Worm (Caenorhabditis elegans) whole organism, late embryonic: ENCODE results near the gene R01E6.5.

ENCODE experiments used
- T23F11.4 ChIP-seq: fragments of 200-800 bp; sonication (Bioruptor generic); optimal IDR thresholded peaks from 2 replicates; lab custom pipeline; 2018; ENCODE audit warnings: mild to moderate bottlenecking, missing genetic modification characterization, missing compliant biosample characterization
- ceh-34 ChIP-seq: sonication (generic microtip); optimal IDR thresholded peaks from 2 replicates; lab custom pipeline; 2016; ENCODE audit warnings: mild to moderate bottlenecking, missing genetic modification characterization, missing compliant biosample characterization
- ceh-9 ChIP-seq: sonication (generic microtip); optimal IDR thresholded peaks from 2 replicates; lab custom pipeline; 2016; ENCODE audit warnings: mild to moderate bottlenecking, missing genetic modification characterization, inconsistent platforms, missing compliant biosample characterization
- elt-2 ChIP-seq: sonication (generic microtip); optimal IDR thresholded peaks from 2 replicates; lab custom pipeline; 2016; ENCODE audit warnings: missing genetic modification reagents, missing genetic modification characterization, missing compliant biosample characterization
- elt-4 ChIP-seq: sonication (generic microtip); optimal IDR thresholded peaks from 2 replicates; lab custom pipeline; 2016; ENCODE audit warnings: missing genetic modification characterization, missing compliant biosample characterization
- ets-4 ChIP-seq: sonication (generic microtip); optimal IDR thresholded peaks from 2 replicates; lab custom pipeline; 2016; ENCODE audit warnings: missing genetic modification characterization, missing compliant biosample characterization
- fkh-10 ChIP-seq: fragments of 150-350 bp; optimal IDR thresholded peaks from 2 replicates; lab custom pipeline; 2014; ENCODE audit warnings: missing biosample characterization, missing genetic modification reagents, missing genetic modification characterization
- hlh-30 ChIP-seq: sonication (generic microtip); optimal IDR thresholded peaks from 2 replicates; lab custom pipeline; 2017; ENCODE audit warnings: antibody characterized with exemption, missing genetic modification characterization, missing compliant biosample characterization; ENCODE audit not compliant: insufficient read depth
- lin-11 ChIP-seq: fragments of 200-800 bp; sonication (Bioruptor generic); optimal IDR thresholded peaks from 2 replicates; lab custom pipeline; 2018; ENCODE audit warnings: mild to moderate bottlenecking, missing genetic modification characterization, missing compliant biosample characterization
- nhr-11 ChIP-seq: fragments of 150-350 bp; optimal IDR thresholded peaks from 2 replicates; lab custom pipeline; 2014; ENCODE audit warnings: missing biosample characterization, missing genetic modification characterization
- pag-3 ChIP-seq: sonication (generic microtip); optimal IDR thresholded peaks from 2 replicates; lab custom pipeline; 2016; ENCODE audit warnings: missing compliant biosample characterization, missing genetic modification characterization, borderline replicate concordance
- pha-4 ChIP-seq: fragments of 150-350 bp; optimal IDR thresholded peaks from 2 replicates; lab custom pipeline; 2018; ENCODE audit warnings: missing biosample characterization, missing genetic modification reagents, missing genetic modification characterization
- pqm-1 ChIP-seq: sonication (generic microtip); optimal IDR thresholded peaks from 2 replicates; lab custom pipeline; 2016; ENCODE audit warnings: missing genetic modification characterization, missing compliant biosample characterization
- unc-42 ChIP-seq: sonication (generic microtip); optimal IDR thresholded peaks from 2 replicates; lab custom pipeline; 2016; ENCODE audit warnings: missing genotype, missing genetic modification characterization, missing compliant biosample characterization

DNA sequence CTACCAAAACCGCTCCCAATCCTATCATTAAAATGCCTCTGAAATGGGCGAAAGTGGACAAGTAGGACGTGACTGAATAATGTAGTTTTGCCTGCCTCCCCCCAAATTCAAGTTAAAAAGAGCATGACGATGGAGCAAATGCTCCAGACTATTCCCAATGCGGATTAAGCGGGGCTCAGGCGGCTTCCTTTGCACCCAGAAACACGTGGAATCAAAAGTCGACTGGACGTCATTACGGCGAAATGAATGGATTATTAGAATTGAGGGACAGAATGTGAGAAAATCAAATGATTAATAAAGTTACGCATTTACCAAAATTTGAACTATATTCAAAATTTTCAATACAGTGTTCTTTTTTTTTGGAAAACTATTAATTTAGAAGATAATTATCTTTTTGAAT lies 36.9 kb upstream of the R01E6.5 start:
- TF ChIP-seq elt-2 (tag; lab: Kevin White, UChicago) = no peak
- no peak for TF ChIP-seq elt-4
- no peak for TF ChIP-seq lin-11 (tag; lab: Kevin White, UChicago)
- TF ChIP-seq T23F11.4 = no peak
- TF ChIP-seq nhr-11 (tag; lab: Kevin White, UChicago) = no peak
- TF ChIP-seq fkh-10 (GFP tag; lab: Kevin White, UChicago) = no peak
- no peak for TF ChIP-seq pqm-1
- no peak for TF ChIP-seq hlh-30 (tag; lab: Kevin White, UChicago)
- TF ChIP-seq unc-42 = no peak
- no peak for TF ChIP-seq ceh-9 (tag; lab: Kevin White, UChicago)
- TF ChIP-seq pha-4 (tag; lab: Kevin White, UChicago) = no peak
- no peak for TF ChIP-seq pag-3 (tag; lab: Kevin White, UChicago)
- TF ChIP-seq ets-4 = no peak
- TF ChIP-seq ceh-34 (tag; lab: Kevin White, UChicago) = no peak
